Worm (Caenorhabditis elegans): ENCODE results near the gene glb-28.

ce11 chrX:15336392-15336791 is 19.3 kb upstream of the glb-28 start:
- no peak for TF ChIP-seq unc-39 (tag; optimal IDR thresholded peaks at IDR 0.05)
- TF ChIP-seq mab-5 (tag; optimal IDR thresholded peaks at IDR 0.05), result no peak
- TF ChIP-seq nhr-76 (tag; optimal IDR thresholded peaks at IDR 0.05), result no peak
- no peak for TF ChIP-seq ztf-11 (tag; optimal IDR thresholded peaks at IDR 0.05)
- TF ChIP-seq lsy-2 (tag; optimal IDR thresholded peaks at IDR 0.05), result no peak
